Worm (Caenorhabditis elegans): Measurements from ENCODE around the gene F41E7.9.
A peak's percentile ranks its signal among the peaks of the same experiment; 100 is the strongest.

Gene F41E7.9

DNA sequence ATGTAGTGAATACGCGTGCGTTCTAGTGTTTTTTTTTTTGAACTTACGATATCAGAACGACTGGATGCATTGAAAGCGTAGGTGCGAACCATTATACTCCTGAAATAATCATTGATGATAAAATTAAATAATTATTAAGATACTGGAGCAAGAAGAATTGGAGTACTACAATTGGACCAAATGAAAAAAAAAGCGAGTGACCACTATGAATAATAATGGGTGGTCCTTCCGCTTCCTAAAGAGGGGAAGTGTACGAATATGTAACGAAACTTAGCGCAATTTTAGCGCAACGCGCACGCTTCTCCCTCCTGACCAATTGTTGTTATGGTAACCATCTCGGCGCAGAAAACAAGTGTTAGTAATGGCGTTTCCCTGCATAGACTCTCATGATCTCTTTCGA, at the start of gene F41E7.9:
Gene F41E7.9, minus strand, starts transcription at position 101 of the 400 bp plus-strand sequence.
- no peak for TF ChIP-seq rnt-1 (tag; optimal IDR thresholded peaks at IDR 0.05)
- TF ChIP-seq hlh-15 (tag; optimal IDR thresholded peaks at IDR 0.05), result no peak
- TF ChIP-seq hlh-6 (tag; optimal IDR thresholded peaks at IDR 0.05), result no peak
- TF ChIP-seq ztf-16 (tag; optimal IDR thresholded peaks at IDR 0.05), result no peak
- no peak for TF ChIP-seq pat-9 (tag; optimal IDR thresholded peaks at IDR 0.05)
- TF ChIP-seq Y22D7AL.16 (tag; optimal IDR thresholded peaks at IDR 0.05), result no peak
- no peak for TF ChIP-seq ceh-48 (tag; optimal IDR thresholded peaks at IDR 0.05)
- no peak for TF ChIP-seq unc-86 (tag; optimal IDR thresholded peaks at IDR 0.05)
- no peak for TF ChIP-seq mec-3 (tag; optimal IDR thresholded peaks at IDR 0.05; ENCODE audit: borderline replicate concordance)
- TF ChIP-seq pha-4 (tag; optimal IDR thresholded peaks at IDR 0.05), result no peak
- TF ChIP-seq ttx-3 (tag; optimal IDR thresholded peaks at IDR 0.05), result no peak
- TF ChIP-seq hlh-30 (tag; optimal IDR thresholded peaks at IDR 0.05; ENCODE audit: insufficient read depth), result no peak
- no peak for TF ChIP-seq eyg-1 (tag; optimal IDR thresholded peaks at IDR 0.05)
- TF ChIP-seq elt-2 (tag; optimal IDR thresholded peaks at IDR 0.05), result no peak
- no peak for TF ChIP-seq K02D7.2 (tag; optimal IDR thresholded peaks at IDR 0.05)
- TF ChIP-seq C38D4.7 (GFP tag; optimal IDR thresholded peaks at IDR 0.05), result no peak
- TF ChIP-seq ceh-24 (tag; optimal IDR thresholded peaks at IDR 0.05), result no peak
- TF ChIP-seq unc-55 (GFP tag; optimal IDR thresholded peaks at IDR 0.05), result no peak

- no peak for TF ChIP-seq ceh-9 (tag; optimal IDR thresholded peaks at IDR 0.05)
- no peak for TF ChIP-seq sdc-2 (tag; optimal IDR thresholded peaks at IDR 0.05)
- no peak for TF ChIP-seq ama-1 (optimal IDR thresholded peaks at IDR 0.05)
- no peak for TF ChIP-seq unc-42 (tag; optimal IDR thresholded peaks at IDR 0.05)
- no peak for TF ChIP-seq fkh-6 (tag; optimal IDR thresholded peaks at IDR 0.05)
- TF ChIP-seq ets-4 (tag; optimal IDR thresholded peaks at IDR 0.05), result no peak
- no peak for TF ChIP-seq eyg-1 (tag; optimal IDR thresholded peaks at IDR 0.05)
- no peak for TF ChIP-seq che-1 (tag; optimal IDR thresholded peaks at IDR 0.05)
- no peak for TF ChIP-seq sox-2 (GFP tag; IDR thresholded peaks at IDR 0.05)
- no peak for TF ChIP-seq sox-4 (tag; optimal IDR thresholded peaks at IDR 0.05)
- no peak for TF ChIP-seq ceh-2 (tag; optimal IDR thresholded peaks at IDR 0.05)
- no peak for TF ChIP-seq hlh-15 (tag; optimal IDR thresholded peaks at IDR 0.05)
- TF ChIP-seq npax-4 (tag; optimal IDR thresholded peaks at IDR 0.05), result no peak
- no peak for TF ChIP-seq tbx-2 (tag; optimal IDR thresholded peaks at IDR 0.05)
- no peak for TF ChIP-seq C08G9.2 (tag; optimal IDR thresholded peaks at IDR 0.05)
- TF ChIP-seq elt-2 (tag; optimal IDR thresholded peaks at IDR 0.05), result no peak
- TF ChIP-seq hlh-8 (tag; optimal IDR thresholded peaks at IDR 0.05), result no peak
Observed at ce11 chrX:10358083-10358482, 42.3 kb upstream of the F41E7.9 start, which contains the start of gene efhc-1. Gene efhc-1 (plus strand): TSS chrX:10358383.

ce11 chrX:10355650-10356049, 39.8 kb upstream of the F41E7.9 start, which contains the start of gene R07E3.7:
Gene R07E3.7 (minus strand): TSS chrX:10355750.
- TF ChIP-seq unc-86 (tag; optimal IDR thresholded peaks at IDR 0.05) (no peak), ttx-3 (tag; optimal IDR thresholded peaks at IDR 0.05) (no peak), zip-5 (tag; optimal IDR thresholded peaks at IDR 0.05) (no peak), mec-3 (tag; optimal IDR thresholded peaks at IDR 0.05; ENCODE audit: borderline replicate concordance) (no peak), pqm-1 (tag; optimal IDR thresholded peaks at IDR 0.05) (no peak), nhr-11 (tag; optimal IDR thresholded peaks at IDR 0.05) (no peak), pros-1 (tag; optimal IDR thresholded peaks at IDR 0.05) (no peak), unc-42 (tag; optimal IDR thresholded peaks at IDR 0.05) (no peak)

- TF ChIP-seq elt-2 (tag; optimal IDR thresholded peaks at IDR 0.05) (no peak), lin-11 (tag; optimal IDR thresholded peaks at IDR 0.05) (no peak), sdc-2 (tag; optimal IDR thresholded peaks at IDR 0.05) (peak; percentile 92), ceh-48 (tag; optimal IDR thresholded peaks at IDR 0.05) (no peak), eyg-1 (tag; optimal IDR thresholded peaks at IDR 0.05) (no peak)
Observed at ce11 chrX:10353857-10354256, 38.1 kb upstream of the F41E7.9 start.
